Fruit fly (Drosophila melanogaster): ENCODE data around the gene CG42342.
A peak's percentile ranks its signal among the peaks of the same experiment; 100 is the strongest.

dm6 chr3R:16538862-16539437, 36.4 kb downstream of the CG42342 start:
- TF ChIP-seq tai (GFP tag; optimal IDR thresholded peaks at IDR 0.05), result no peak
- no peak for TF ChIP-seq Hr78 (GFP tag; optimal IDR thresholded peaks at IDR 0.05)
- TF ChIP-seq lola (GFP tag; optimal IDR thresholded peaks at IDR 0.05), result no peak
- no peak for TF ChIP-seq Abd-B (GFP tag; optimal IDR thresholded peaks at IDR 0.05)
- no peak for TF ChIP-seq Vsx2 (GFP tag; optimal IDR thresholded peaks at IDR 0.05; ENCODE audit: partially characterized antibody)
- no peak for TF ChIP-seq Jra (GFP tag; optimal IDR thresholded peaks at IDR 0.05)
- TF ChIP-seq usp (GFP tag; optimal IDR thresholded peaks at IDR 0.05), result no peak
- TF ChIP-seq N (GFP tag; optimal IDR thresholded peaks at IDR 0.05), result no peak
- peak; percentile 48 for TF ChIP-seq pan (optimal IDR thresholded peaks at IDR 0.05)
- no peak for TF ChIP-seq psq (GFP tag; optimal IDR thresholded peaks at IDR 0.05)
- TF ChIP-seq rgr (GFP tag; optimal IDR thresholded peaks at IDR 0.05), result no peak
- no peak for TF ChIP-seq Myc (optimal IDR thresholded peaks at IDR 0.05)
- TF ChIP-seq fru (GFP tag; optimal IDR thresholded peaks at IDR 0.05), result no peak

Data from whole organism, wandering third instar larva.